Fruit fly (Drosophila melanogaster) whole organism, pupa: ENCODE measurements around the gene mag.
A peak's percentile ranks its signal among the peaks of the same experiment; 100 is the strongest.

Experiments
- CG10348 ChIP-seq: fragments of 200-800 bp; sonication (Bioruptor generic); IDR thresholded peaks from 2 replicates; pipeline ENCODE4 v1.3.6; 2022; ENCODE audit warnings: missing biosample characterization, missing genetic modification characterization
- CG12605 ChIP-seq: fragments of 200-800 bp; sonication (Bioruptor generic); IDR thresholded peaks from 2 replicates; pipeline ENCODE4 v1.3.6; 2022; ENCODE audit warnings: missing biosample characterization, missing genetic modification characterization
- CG13204 ChIP-seq: fragments of 200-800 bp; sonication (Bioruptor generic); optimal IDR thresholded peaks from 2 replicates; lab custom pipeline; 2018; ENCODE audit warnings: missing biosample characterization, mild to moderate bottlenecking, missing genetic modification characterization, moderate library complexity
- CG14655 ChIP-seq: fragments of 200-800 bp; sonication (Bioruptor generic); optimal IDR thresholded peaks from 3 replicates; lab custom pipeline; 2017; ENCODE audit warnings: mild to moderate bottlenecking, missing biosample characterization, missing genetic modification reagents, missing genetic modification characterization
- CG15710 ChIP-seq: fragments of 200-800 bp; sonication (Bioruptor generic); optimal IDR thresholded peaks from 2 replicates; lab custom pipeline; 2018; ENCODE audit warnings: missing biosample characterization, mild to moderate bottlenecking, missing genetic modification characterization, moderate library complexity
- CG17806 ChIP-seq: fragments of 200-800 bp; sonication (Bioruptor generic); optimal IDR thresholded peaks from 2 replicates; lab custom pipeline; 2018; ENCODE audit warnings: missing biosample characterization, mild to moderate bottlenecking, missing genetic modification characterization, moderate library complexity
- CG32121 ChIP-seq: fragments of 200-800 bp; sonication (Bioruptor generic); IDR thresholded peaks from 2 replicates; pipeline ENCODE4 v1.3.6; 2022; ENCODE audit warnings: missing biosample characterization, missing genetic modification characterization
- CG34367 ChIP-seq: fragments of 200-800 bp; sonication (Bioruptor generic); optimal IDR thresholded peaks from 2 replicates; lab custom pipeline; 2018; ENCODE audit warnings: missing biosample characterization, mild to moderate bottlenecking, missing genetic modification characterization
- CG4496 ChIP-seq: fragments of 200-800 bp; sonication (Bioruptor generic); IDR thresholded peaks from 3 replicates; pipeline ENCODE4 v1.3.6; 2022; ENCODE audit warnings: missing biosample characterization, missing genetic modification characterization
- CG8159 ChIP-seq: fragments of 200-800 bp; sonication (Bioruptor generic); optimal IDR thresholded peaks from 3 replicates; lab custom pipeline; 2018; ENCODE audit warnings: missing biosample characterization, mild to moderate bottlenecking, missing genetic modification characterization, moderate library complexity
- CG8301 ChIP-seq: fragments of 200-800 bp; sonication (Bioruptor generic); optimal IDR thresholded peaks from 2 replicates; lab custom pipeline; 2018; ENCODE audit warnings: missing biosample characterization, mild to moderate bottlenecking, missing genetic modification characterization
- CG9948 ChIP-seq: fragments of 200-800 bp; sonication (Bioruptor generic); optimal IDR thresholded peaks from 2 replicates; lab custom pipeline; 2018; ENCODE audit warnings: missing biosample characterization, mild to moderate bottlenecking, missing genetic modification characterization, moderate library complexity
- D1 ChIP-seq: fragments of 200-800 bp; sonication (Bioruptor generic); optimal IDR thresholded peaks from 2 replicates; lab custom pipeline; 2018; ENCODE audit warnings: missing biosample characterization, mild to moderate bottlenecking, missing genetic modification characterization, moderate library complexity
- EcR ChIP-seq: fragments of 200-800 bp; sonication (Bioruptor generic); optimal IDR thresholded peaks from 3 replicates; lab custom pipeline; 2019; ENCODE audit warnings: missing biosample characterization, missing genetic modification characterization, mild to moderate bottlenecking, moderate library complexity, missing genetic modification reagents
- Ets98B ChIP-seq: fragments of 200-800 bp; sonication (Bioruptor generic); IDR thresholded peaks from 2 replicates; pipeline ENCODE4 v1.3.6; 2022; ENCODE audit warnings: missing biosample characterization, missing genetic modification characterization
- Pif1A ChIP-seq: fragments of 200-800 bp; sonication (Bioruptor generic); optimal IDR thresholded peaks from 3 replicates; lab custom pipeline; 2016; ENCODE audit warnings: missing biosample characterization, missing genetic modification characterization
- Pif1B ChIP-seq: fragments of 200-800 bp; sonication (Bioruptor generic); optimal IDR thresholded peaks from 3 replicates; lab custom pipeline; 2016; ENCODE audit warnings: missing biosample characterization, missing genetic modification characterization
- Snoo ChIP-seq: fragments of 200-800 bp; sonication (Bioruptor generic); optimal IDR thresholded peaks from 3 replicates; lab custom pipeline; 2017; ENCODE audit warnings: missing biosample characterization, mild to moderate bottlenecking, missing genetic modification characterization, inconsistent platforms
- fd96Ca ChIP-seq: fragments of 200-800 bp; sonication (Bioruptor generic); IDR thresholded peaks from 3 replicates; pipeline ENCODE4 v1.3.6; 2022; ENCODE audit warnings: missing biosample characterization, missing genetic modification characterization
- gl ChIP-seq: fragments of 200-800 bp; sonication (Bioruptor generic); optimal IDR thresholded peaks from 2 replicates; lab custom pipeline; 2018; ENCODE audit warnings: missing biosample characterization, mild to moderate bottlenecking, missing genetic modification characterization
- rn ChIP-seq: fragments of 200-800 bp; sonication (Bioruptor generic); IDR thresholded peaks from 2 replicates; pipeline ENCODE4 v1.3.6; 2022; ENCODE audit warnings: missing biosample characterization, missing genetic modification characterization

mag gene

dm6 chr3L:20447337-20447736 lies 13.1 kb upstream of the mag start:
- TF ChIP-seq D1 (tag; lab: Kevin White, UChicago) = no peak
- TF ChIP-seq CG4496 (GFP tag; lab: Robert Waterston, UW) = peak; percentile 41; the same call in 1 of the 3 replicates
- TF ChIP-seq Pif1B (GFP tag; lab: Kevin White, UChicago) = no peak
- no peak for TF ChIP-seq CG9948 (tag; lab: Kevin White, UChicago)
- no peak for TF ChIP-seq gl (tag; lab: Kevin White, UChicago)
- TF ChIP-seq CG17806 (tag; lab: Kevin White, UChicago) = no peak
- no peak for TF ChIP-seq Pif1A (GFP tag; lab: Kevin White, UChicago)
- peak; percentile 20 for TF ChIP-seq CG8301 (tag; lab: Kevin White, UChicago)
- no peak for TF ChIP-seq CG8159 (tag; lab: Kevin White, UChicago)
- TF ChIP-seq CG34367 = no peak
- TF ChIP-seq CG12605 = no peak
- peak; percentile 44 for TF ChIP-seq CG14655 (GFP tag; lab: Kevin White, UChicago)

- TF ChIP-seq D1 (tag; lab: Kevin White, UChicago) = no peak
- peak; percentile 12 for TF ChIP-seq CG8159 (tag; lab: Kevin White, UChicago)
- no peak for TF ChIP-seq CG13204 (GFP tag; lab: Kevin White, UChicago)
- peak; percentile 54 for TF ChIP-seq Snoo (tag; lab: Kevin White, UChicago)
- no peak for TF ChIP-seq rn (GFP tag; lab: Robert Waterston, UW)
- TF ChIP-seq CG10348 = no peak
- no peak for TF ChIP-seq EcR (GFP tag; lab: Kevin White, UChicago)
- no peak for TF ChIP-seq CG8301 (tag; lab: Kevin White, UChicago)
- no peak for TF ChIP-seq CG34367
- no peak for TF ChIP-seq CG12605
- TF ChIP-seq Pif1A (GFP tag; lab: Kevin White, UChicago) = no peak
- no peak for TF ChIP-seq CG9948 (tag; lab: Kevin White, UChicago)
- peak; percentile 36 for TF ChIP-seq Pif1B (GFP tag; lab: Kevin White, UChicago)
- TF ChIP-seq CG15710 (tag; lab: Kevin White, UChicago) = no peak
Observed at dm6 chr3L:20447957-20448356, 12.5 kb upstream of the mag start.

dm6 chr3L:20448773-20449172 lies 11.7 kb upstream of the mag start:
- TF ChIP-seq D1 (tag; lab: Kevin White, UChicago) (no peak), CG10348 (no peak), Snoo (tag; lab: Kevin White, UChicago) (no peak), CG13204 (GFP tag; lab: Kevin White, UChicago) (no peak), CG8159 (tag; lab: Kevin White, UChicago) (no peak), CG9948 (tag; lab: Kevin White, UChicago) (no peak), Pif1B (GFP tag; lab: Kevin White, UChicago) (no peak), CG4496 (GFP tag; lab: Robert Waterston, UW) (no peak)

dm6 chr3L:20452813-20453682 lies 7.4 kb upstream of the mag start, which contains the start of gene CG5199:
Gene CG5199 (minus strand): TSS chr3L:20452864.
- TF ChIP-seq CG9948 (tag; lab: Kevin White, UChicago) = peak; percentile 43
- TF ChIP-seq CG14655 (GFP tag; lab: Kevin White, UChicago) = peak; percentile 47
- peak; percentile 53 for TF ChIP-seq Snoo (tag; lab: Kevin White, UChicago)
- no peak for TF ChIP-seq CG34367
- TF ChIP-seq CG13204 (GFP tag; lab: Kevin White, UChicago) = no peak
- no peak for TF ChIP-seq CG12605
- TF ChIP-seq fd96Ca (GFP tag; lab: Robert Waterston, UW) = no peak
- TF ChIP-seq CG17806 (tag; lab: Kevin White, UChicago) = no peak
- peak; percentile 59 for TF ChIP-seq CG15710 (tag; lab: Kevin White, UChicago)
- 0 out of 3 replicates have a peak, but pooled peaks have one; percentile 35 for TF ChIP-seq CG4496 (GFP tag; lab: Robert Waterston, UW)
- TF ChIP-seq CG8159 (tag; lab: Kevin White, UChicago) = peak; percentile 64
- TF ChIP-seq gl (tag; lab: Kevin White, UChicago) = no peak
- TF ChIP-seq rn (GFP tag; lab: Robert Waterston, UW) = no peak
- no peak for TF ChIP-seq D1 (tag; lab: Kevin White, UChicago)
- TF ChIP-seq CG10348 = no peak
- TF ChIP-seq Pif1A (GFP tag; lab: Kevin White, UChicago) = no peak
- peak; percentile 14 for TF ChIP-seq Pif1B (GFP tag; lab: Kevin White, UChicago)
- TF ChIP-seq Ets98B (GFP tag; lab: Robert Waterston, UW) = no peak
- no peak for TF ChIP-seq CG8301 (tag; lab: Kevin White, UChicago)
- peak; percentile 29; the same call in 1 of the 2 replicates for TF ChIP-seq CG32121 (GFP tag; lab: Robert Waterston, UW)

dm6 chr3L:20462391-20462790 lies 1.9 kb downstream of the mag start:
- TF ChIP-seq Pif1B (GFP tag; lab: Kevin White, UChicago) (no peak), CG4496 (GFP tag; lab: Robert Waterston, UW) (no peak)
- TF ChIP-seq, all 21 proteins: peak for 0

- TF ChIP-seq gl (tag; lab: Kevin White, UChicago) = no peak
- TF ChIP-seq rn (GFP tag; lab: Robert Waterston, UW) = no peak
- TF ChIP-seq D1 (tag; lab: Kevin White, UChicago) = no peak
- no peak for TF ChIP-seq CG17806 (tag; lab: Kevin White, UChicago)
- TF ChIP-seq CG4496 (GFP tag; lab: Robert Waterston, UW) = no peak
- no peak for TF ChIP-seq Pif1A (GFP tag; lab: Kevin White, UChicago)
- no peak for TF ChIP-seq CG8159 (tag; lab: Kevin White, UChicago)
- no peak for TF ChIP-seq CG9948 (tag; lab: Kevin White, UChicago)
- TF ChIP-seq Pif1B (GFP tag; lab: Kevin White, UChicago) = no peak
- TF ChIP-seq CG34367 = no peak
- TF ChIP-seq CG10348 = no peak
- TF ChIP-seq CG14655 (GFP tag; lab: Kevin White, UChicago) = no peak
- no peak for TF ChIP-seq EcR (GFP tag; lab: Kevin White, UChicago)
- no peak for TF ChIP-seq CG8301 (tag; lab: Kevin White, UChicago)
Observed at dm6 chr3L:20464677-20465076, 4.2 kb downstream of the mag start, which contains the start of gene atk. Gene atk (minus strand): TSS chr3L:20464862.
